Worm (Caenorhabditis elegans) whole organism, L4/young adult: ENCODE results near the gene Y55D5A.4.

Experiments
- dao-5 ChIP-seq: sonication (generic microtip); optimal IDR thresholded peaks from 2 replicates; lab custom pipeline; 2016; ENCODE audit warnings: missing genotype, missing genetic modification characterization, moderate library complexity, missing compliant biosample characterization
- him-1 ChIP-seq: sonication (generic microtip); optimal IDR thresholded peaks from 2 replicates; lab custom pipeline; 2016; ENCODE audit warnings: missing genotype, missing genetic modification reagents, missing genetic modification characterization, missing compliant biosample characterization

ce11 chrIII:2975689-2976088 lies 14.2 kb downstream of the Y55D5A.4 start, which contains the start of gene Y55D5A.3:
- TF ChIP-seq dao-5 (tag; lab: Kevin White, UChicago) (no peak), him-1 (tag; lab: Kevin White, UChicago) (no peak)
